Fruit fly (Drosophila melanogaster): ENCODE measurements around the gene gudu.
A peak's percentile ranks its signal among the peaks of the same experiment; 100 is the strongest.

The gudu gene

dm6 chr2L:7426326-7427066 lies 38.2 kb downstream of the gudu start, which contains the start of gene muc (continued):
- TF ChIP-seq CG15479 (GFP tag; optimal IDR thresholded peaks at IDR 0.05) (no peak), CG13296 (GFP tag; optimal IDR thresholded peaks at IDR 0.05) (peak; percentile 26), Trl (optimal IDR thresholded peaks at IDR 0.05) (no peak), Trl (GFP tag; optimal IDR thresholded peaks at IDR 0.05) (no peak), NFAT (GFP tag; IDR thresholded peaks at IDR 0.05) (peak; percentile 55; the same call in 1 of the 2 replicates), Poxn (GFP tag; IDR thresholded peaks at IDR 0.05) (no peak), CG14014 (GFP tag; IDR thresholded peaks at IDR 0.05) (0 out of 2 replicates have a peak, but pooled peaks have one; percentile 14), CG6765 (GFP tag; optimal IDR thresholded peaks at IDR 0.05) (no peak), CG9437 (GFP tag; optimal IDR thresholded peaks at IDR 0.05) (peak; percentile 61), klu (GFP tag; IDR thresholded peaks at IDR 0.05) (no peak), ERR (GFP tag; optimal IDR thresholded peaks at IDR 0.05) (no peak), CG1792 (GFP tag; optimal IDR thresholded peaks at IDR 0.05) (no peak), CG12744 (GFP tag; optimal IDR thresholded peaks at IDR 0.05) (no peak), row (GFP tag; IDR thresholded peaks at IDR 0.05) (peak; percentile 90), Ets65A (GFP tag) (peak; percentile 59), Antp (GFP tag; optimal IDR thresholded peaks at IDR 0.05) (peak; percentile 46), Nf-YC (tag; optimal IDR thresholded peaks at IDR 0.05) (no peak), ato (GFP tag; IDR thresholded peaks at IDR 0.05; ENCODE audit: partially characterized antibody) (no peak), Camta (GFP tag; optimal IDR thresholded peaks at IDR 0.05) (peak; percentile 29), gt (GFP tag; IDR thresholded peaks at IDR 0.05) (no peak), CG13894 (tag; optimal IDR thresholded peaks at IDR 0.05) (peak; percentile 63), CG10959 (GFP tag; IDR thresholded peaks at IDR 0.05) (no peak), cato (GFP tag; optimal IDR thresholded peaks at IDR 0.05; ENCODE audit: borderline replicate concordance) (no peak), cg (GFP tag; optimal IDR thresholded peaks at IDR 0.05) (no peak), wor (GFP tag; IDR thresholded peaks at IDR 0.05) (no peak), CG14710 (tag; optimal IDR thresholded peaks at IDR 0.05) (peak; percentile 73), Gsc (GFP tag; IDR thresholded peaks at IDR 0.05) (no peak), gfzf (GFP tag; optimal IDR thresholded peaks at IDR 0.05) (peak; percentile 89), ara (GFP tag; IDR thresholded peaks at IDR 0.05) (no peak), CG30431 (GFP tag; optimal IDR thresholded peaks at IDR 0.05) (no peak), mirr (GFP tag; optimal IDR thresholded peaks at IDR 0.05) (no peak), GATAe (GFP tag; conservative IDR thresholded peaks at IDR 0.05) (no peak), CG12104 (GFP tag; optimal IDR thresholded peaks at IDR 0.05) (peak; percentile 30), org-1 (GFP tag; optimal IDR thresholded peaks at IDR 0.05) (no peak), odd (GFP tag; optimal IDR thresholded peaks at IDR 0.05) (no peak), NC2α (GFP tag; optimal IDR thresholded peaks at IDR 0.05) (no peak), chn (GFP tag; optimal IDR thresholded peaks at IDR 0.05) (peak; percentile 57), CG4360 (GFP tag; IDR thresholded peaks at IDR 0.05) (no peak), Rfx (GFP tag; IDR thresholded peaks at IDR 0.05) (peak; percentile 64), p53 (GFP tag; optimal IDR thresholded peaks at IDR 0.05) (no peak), CG43689 (GFP tag; IDR thresholded peaks at IDR 0.05) (no peak), Ssrp (tag; optimal IDR thresholded peaks at IDR 0.05) (peak; percentile 39), ssp (GFP tag; IDR thresholded peaks at IDR 0.05) (peak; percentile 98), nom (GFP tag; optimal IDR thresholded peaks at IDR 0.05) (no peak), nerfin-1 (tag; optimal IDR thresholded peaks at IDR 0.05) (peak; percentile 40), CG6254 (GFP tag; optimal IDR thresholded peaks at IDR 0.05) (no peak), Bteb2 (GFP tag; optimal IDR thresholded peaks at IDR 0.05) (no peak), btn (GFP tag; optimal IDR thresholded peaks at IDR 0.05) (no peak), C15 (GFP tag; IDR thresholded peaks at IDR 0.05) (no peak), CG3407 (GFP tag; optimal IDR thresholded peaks at IDR 0.05) (no peak), CG16863 (GFP tag; optimal IDR thresholded peaks at IDR 0.05) (no peak), CG1024 (GFP tag; IDR thresholded peaks at IDR 0.05) (peak; percentile 53; the same call in 1 of the 2 replicates)

Measured in whole organism, embryonic.